Worm (Caenorhabditis elegans) whole organism, young adult: ENCODE measurements around the gene T28F12.1.

Experiments
- B0261.1 ChIP-seq: sonication (generic microtip); optimal IDR thresholded peaks from 2 replicates; lab custom pipeline; 2016; ENCODE audit warnings: mild to moderate bottlenecking, missing genetic modification characterization, moderate library complexity, missing compliant biosample characterization
- C06A6.2 ChIP-seq: fragments of 200-800 bp; sonication (Bioruptor generic); conservative IDR thresholded peaks from 2 replicates; pipeline ENCODE4 v1.3.6; 2022; ENCODE audit warnings: missing genetic modification characterization, missing compliant biosample characterization
- F10E7.11 ChIP-seq: sonication (generic microtip); optimal IDR thresholded peaks from 2 replicates; lab custom pipeline; 2017; ENCODE audit warnings: mild to moderate bottlenecking, missing genetic modification characterization, moderate library complexity, missing compliant biosample characterization
- F22D6.2 ChIP-seq: sonication (generic microtip); optimal IDR thresholded peaks from 2 replicates; lab custom pipeline; 2016; ENCODE audit warnings: mild to moderate bottlenecking, missing genetic modification characterization, missing compliant biosample characterization
- F39B2.1 ChIP-seq: fragments of 200-800 bp; sonication (Bioruptor generic); IDR thresholded peaks from 2 replicates; pipeline ENCODE4 v1.3.6; 2022; ENCODE audit warnings: missing genetic modification reagents, missing genetic modification characterization, missing compliant biosample characterization
- F49E8.2 ChIP-seq: sonication (generic microtip); optimal IDR thresholded peaks from 3 replicates; lab custom pipeline; 2017; ENCODE audit warnings: missing genetic modification characterization, mild to moderate bottlenecking, missing compliant biosample characterization, antibody characterized with exemption, moderate library complexity; ENCODE audit not compliant: insufficient read depth
- Y53G8AR.9 ChIP-seq: fragments of 200-800 bp; sonication (Bioruptor generic); conservative IDR thresholded peaks from 2 replicates; pipeline ENCODE4 v1.3.6; 2022; ENCODE audit warnings: missing genetic modification reagents, missing genetic modification characterization, missing compliant biosample characterization
- Y56A3A.18 ChIP-seq: fragments of 200-800 bp; sonication (Bioruptor generic); IDR thresholded peaks from 2 replicates; pipeline ENCODE4 v1.3.6; 2022; ENCODE audit warnings: missing genetic modification reagents, missing genetic modification characterization, missing compliant biosample characterization
- ama-1 ChIP-seq, 3 experiments: fragments of 150-350 bp in 1 of 3; sonication (generic microtip) in 2 of 3; optimal IDR thresholded peaks; 2 replicates each; lab custom pipeline; 2014 to 2018; ENCODE audit warnings: missing biosample characterization in 2 of 3, missing genetic modification characterization in 2 of 3, missing genetic modification reagents in 2 of 3
- aptf-2 ChIP-seq: fragments of 200-800 bp; sonication (Bioruptor generic); conservative IDR thresholded peaks from 2 replicates; pipeline ENCODE4 v1.3.6; 2022; ENCODE audit warnings: missing genetic modification reagents, missing genetic modification characterization, missing compliant biosample characterization
- aptf-3 ChIP-seq: fragments of 200-800 bp; sonication (Bioruptor generic); IDR thresholded peaks from 2 replicates; pipeline ENCODE4 v1.3.6; 2022; ENCODE audit warnings: missing genetic modification characterization, missing compliant biosample characterization
- attf-3 ChIP-seq: fragments of 200-800 bp; sonication (Bioruptor generic); conservative IDR thresholded peaks from 2 replicates; pipeline ENCODE4 v1.3.6; 2022; ENCODE audit warnings: missing genetic modification reagents, missing genetic modification characterization, missing compliant biosample characterization
- attf-6 ChIP-seq: fragments of 200-800 bp; sonication (Bioruptor generic); IDR thresholded peaks from 2 replicates; pipeline ENCODE4 v1.3.6; 2022; ENCODE audit warnings: missing genetic modification reagents, missing genetic modification characterization, missing compliant biosample characterization
- bed-1 ChIP-seq: fragments of 200-800 bp; sonication (Bioruptor generic); IDR thresholded peaks from 2 replicates; pipeline ENCODE4 v1.3.6; 2022; ENCODE audit warnings: missing genetic modification reagents, missing genetic modification characterization, missing compliant biosample characterization
- cebp-1 ChIP-seq, 2 experiments: fragments of 200-800 bp in 1 of 2; sonication (Bioruptor generic) in 1 of 2; sonication (generic microtip) in 1 of 2; IDR thresholded peaks in 1 of 2; optimal IDR thresholded peaks in 1 of 2; 2 replicates each; pipeline versions ENCODE4 v1.3.6 to Lab custom; 2017 to 2022; ENCODE audit warnings: missing compliant biosample characterization in 2 of 2, missing genetic modification characterization in 2 of 2, mild to moderate bottlenecking in 1 of 2, missing genetic modification reagents in 1 of 2, moderate library complexity in 1 of 2
- ceh-91 ChIP-seq: fragments of 200-800 bp; sonication (Bioruptor generic); IDR thresholded peaks from 2 replicates; pipeline ENCODE4 v1.3.6; 2022; ENCODE audit warnings: missing genetic modification reagents, missing genetic modification characterization, missing compliant biosample characterization
- dox-1 ChIP-seq: fragments of 200-800 bp; sonication (Bioruptor generic); IDR thresholded peaks from 2 replicates; pipeline ENCODE4 v1.3.6; 2022; ENCODE audit warnings: missing genetic modification reagents, missing genetic modification characterization, missing compliant biosample characterization
- dpl-1 ChIP-seq: fragments of 150-350 bp; optimal IDR thresholded peaks from 2 replicates; lab custom pipeline; 2014; ENCODE audit warnings: missing biosample characterization, missing genetic modification reagents, missing genetic modification characterization
- egrh-3 ChIP-seq: fragments of 200-800 bp; sonication (Bioruptor generic); IDR thresholded peaks from 2 replicates; pipeline ENCODE4 v1.3.6; 2022; ENCODE audit warnings: missing genetic modification reagents, missing genetic modification characterization, missing compliant biosample characterization
- hlh-12 ChIP-seq: sonication (generic microtip); optimal IDR thresholded peaks from 2 replicates; lab custom pipeline; 2016; ENCODE audit warnings: missing genetic modification characterization, missing compliant biosample characterization
- hrde-1 ChIP-seq: sonication (generic microtip); optimal IDR thresholded peaks from 2 replicates; lab custom pipeline; 2016; ENCODE audit warnings: missing genetic modification characterization, mild to moderate bottlenecking, missing compliant biosample characterization, moderate library complexity, missing genotype, missing genetic modification reagents, borderline replicate concordance
- lin-40 ChIP-seq: sonication (generic microtip); optimal IDR thresholded peaks from 2 replicates; lab custom pipeline; 2016; ENCODE audit warnings: missing genetic modification characterization, mild to moderate bottlenecking, missing compliant biosample characterization, missing genotype, missing genetic modification reagents
- nfya-1 ChIP-seq: sonication (generic microtip); optimal IDR thresholded peaks from 2 replicates; lab custom pipeline; 2017; ENCODE audit warnings: antibody characterized with exemption, missing compliant biosample characterization, missing genetic modification characterization, borderline replicate concordance; ENCODE audit not compliant: insufficient read depth
- nhr-27 ChIP-seq: fragments of 200-800 bp; sonication (Bioruptor generic); optimal IDR thresholded peaks from 2 replicates; lab custom pipeline; 2018; ENCODE audit warnings: mild to moderate bottlenecking, missing genetic modification characterization, moderate library complexity, missing compliant biosample characterization
- nhr-80 ChIP-seq: sonication (generic microtip); optimal IDR thresholded peaks from 2 replicates; lab custom pipeline; 2016; ENCODE audit warnings: missing genetic modification characterization, missing compliant biosample characterization
- nhr-90 ChIP-seq: sonication (generic microtip); optimal IDR thresholded peaks from 2 replicates; lab custom pipeline; 2016; ENCODE audit warnings: missing genotype, mild to moderate bottlenecking, missing genetic modification characterization, missing compliant biosample characterization
- pha-4 ChIP-seq: fragments of 150-350 bp; sonication (generic microtip); optimal IDR thresholded peaks from 2 replicates; lab custom pipeline; 2014; ENCODE audit warnings: missing biosample characterization, missing genetic modification reagents, missing genetic modification characterization
- sdz-38 ChIP-seq: sonication (generic microtip); optimal IDR thresholded peaks from 2 replicates; lab custom pipeline; 2016; ENCODE audit warnings: missing genotype, missing genetic modification characterization, missing compliant biosample characterization
- tbp1 ChIP-seq: fragments of 200-800 bp; sonication (Bioruptor generic); optimal IDR thresholded peaks from 2 replicates; lab custom pipeline; 2018; ENCODE audit warnings: mild to moderate bottlenecking, missing genetic modification characterization, missing compliant biosample characterization
- tbx-9 ChIP-seq: sonication (generic microtip); optimal IDR thresholded peaks from 2 replicates; lab custom pipeline; 2016; ENCODE audit warnings: borderline replicate concordance, missing genetic modification characterization, inconsistent platforms, missing compliant biosample characterization
- unc-62 ChIP-seq: fragments of 150-350 bp; optimal IDR thresholded peaks from 2 replicates; lab custom pipeline; 2014; ENCODE audit warnings: missing biosample characterization, missing genetic modification reagents, missing genetic modification characterization
- xnd-1 ChIP-seq: sonication (generic microtip); optimal IDR thresholded peaks from 2 replicates; lab custom pipeline; 2016; ENCODE audit warnings: missing genotype, missing genetic modification reagents, missing genetic modification characterization, missing compliant biosample characterization
- zim-3 ChIP-seq: sonication (generic microtip); optimal IDR thresholded peaks from 2 replicates; lab custom pipeline; 2017; ENCODE audit warnings: mild to moderate bottlenecking, missing genetic modification characterization, moderate library complexity, missing compliant biosample characterization
- ztf-18 ChIP-seq: sonication (generic microtip); optimal IDR thresholded peaks from 2 replicates; lab custom pipeline; 2016; ENCODE audit warnings: missing genotype, mild to moderate bottlenecking, missing genetic modification characterization, missing compliant biosample characterization
- ztf-22 ChIP-seq: fragments of 200-800 bp; sonication (Bioruptor generic); optimal IDR thresholded peaks from 2 replicates; lab custom pipeline; 2018; ENCODE audit warnings: mild to moderate bottlenecking, missing genetic modification characterization, moderate library complexity, missing compliant biosample characterization

The T28F12.1 gene

ce11 chrV:4483049-4483507 lies 29.8 kb upstream of the T28F12.1 start, which contains the start of gene exc-15:
Gene exc-15, plus strand, starts transcription at chrV:4483459.
- TF ChIP-seq ztf-22 (GFP tag; lab: Kevin White, UChicago) (no peak), cebp-1 (GFP tag; IDR thresholded peaks at IDR 0.05; lab: Robert Waterston, UW) (no peak), cebp-1 (tag; optimal IDR thresholded peaks at IDR 0.05; lab: Kevin White, UChicago) (peak; percentile 23), F39B2.1 (GFP tag; lab: Robert Waterston, UW) (no peak), hrde-1 (tag; lab: Kevin White, UChicago) (no peak), dox-1 (0 out of 2 replicates have a peak, but pooled peaks have one; percentile 13), aptf-3 (GFP tag; lab: Robert Waterston, UW) (no peak), lin-40 (tag; lab: Kevin White, UChicago) (peak; percentile 39), ceh-91 (GFP tag; lab: Robert Waterston, UW) (no peak), nfya-1 (tag; lab: Kevin White, UChicago) (no peak), nhr-90 (peak; percentile 27), pha-4 (tag; lab: Kevin White, UChicago) (peak; percentile 61), nhr-80 (peak; percentile 96), unc-62 (no peak), tbp1 (GFP tag; lab: Kevin White, UChicago) (no peak), attf-3 (no peak), nhr-27 (tag; lab: Kevin White, UChicago) (no peak)

- no peak for TF ChIP-seq ama-1 (optimal IDR thresholded peaks at IDR 0.05; lab: Kevin White, UChicago)
- TF ChIP-seq ama-1 (GFP tag; optimal IDR thresholded peaks at IDR 0.05; lab: Kevin White, UChicago), result no peak
- TF ChIP-seq unc-62, result peak; percentile 46
Observed at ce11 chrV:4486626-4487025, 26.2 kb upstream of the T28F12.1 start.

- TF ChIP-seq F49E8.2, result no peak
- peak; percentile 61; the same call in 1 of the 2 replicates for TF ChIP-seq aptf-2 (GFP tag; lab: Robert Waterston, UW)
- TF ChIP-seq egrh-3 (GFP tag; lab: Robert Waterston, UW), result no peak
- TF ChIP-seq pha-4 (tag; lab: Kevin White, UChicago), result no peak
Observed at ce11 chrV:4487888-4488287, 24.9 kb upstream of the T28F12.1 start.

ce11 chrV:4488989-4489388 lies 23.8 kb upstream of the T28F12.1 start:
- TF ChIP-seq tbx-9 (tag; lab: Kevin White, UChicago) (no peak), Y56A3A.18 (GFP tag; lab: Robert Waterston, UW) (no peak), egrh-3 (GFP tag; lab: Robert Waterston, UW) (no peak), zim-3 (tag; lab: Kevin White, UChicago) (no peak), sdz-38 (tag; lab: Kevin White, UChicago) (no peak), F22D6.2 (tag; lab: Kevin White, UChicago) (no peak), bed-1 (GFP tag; lab: Robert Waterston, UW) (no peak), dpl-1 (GFP tag; lab: Kevin White, UChicago) (no peak), Y53G8AR.9 (GFP tag; lab: Robert Waterston, UW) (no peak), xnd-1 (no peak), B0261.1 (tag; lab: Kevin White, UChicago) (no peak), hrde-1 (tag; lab: Kevin White, UChicago) (no peak), hlh-12 (tag; lab: Kevin White, UChicago) (no peak), ztf-18 (tag; lab: Kevin White, UChicago) (no peak), F10E7.11 (tag; lab: Kevin White, UChicago) (no peak), attf-6 (no peak), C06A6.2 (GFP tag; lab: Robert Waterston, UW) (no peak)
